Fruit fly (Drosophila melanogaster) whole organism, embryonic: ENCODE measurements around the gene CG10943.
A peak's percentile ranks its signal among the peaks of the same experiment; 100 is the strongest.

Experiments used
- B-H2 ChIP-seq: fragments of 200-800 bp; sonication (Bioruptor generic); optimal IDR thresholded peaks from 2 replicates; lab custom pipeline; 2018; ENCODE audit warnings: missing biosample characterization, mild to moderate bottlenecking, missing genetic modification characterization
- BEAF-32 ChIP-seq: fragments of 200-800 bp; sonication (Bioruptor generic); optimal IDR thresholded peaks from 3 replicates; lab custom pipeline; 2017; ENCODE audit warnings: missing biosample characterization, missing genetic modification characterization, mild to moderate bottlenecking, moderate library complexity, missing genetic modification reagents
- CG10209 ChIP-seq: fragments of 200-800 bp; sonication (Bioruptor generic); optimal IDR thresholded peaks from 3 replicates; lab custom pipeline; 2017; ENCODE audit warnings: missing biosample characterization, mild to moderate bottlenecking, missing genetic modification characterization, missing genetic modification reagents
- CG11695 ChIP-seq: fragments of 200-800 bp; sonication (Bioruptor generic); IDR thresholded peaks from 3 replicates; pipeline ENCODE4 v1.3.6; 2022; ENCODE audit warnings: missing biosample characterization, missing genetic modification characterization
- CG1233 ChIP-seq: fragments of 200-800 bp; sonication (Bioruptor generic); optimal IDR thresholded peaks from 4 replicates; lab custom pipeline; 2018; ENCODE audit warnings: missing biosample characterization, mild to moderate bottlenecking, missing genetic modification characterization
- CG12391 ChIP-seq: fragments of 200-800 bp; sonication (Bioruptor generic); optimal IDR thresholded peaks from 3 replicates; lab custom pipeline; 2018; ENCODE audit warnings: missing biosample characterization, mild to moderate bottlenecking, missing genetic modification characterization, moderate library complexity
- CG12769 ChIP-seq: fragments of 200-800 bp; sonication (Bioruptor generic); optimal IDR thresholded peaks from 2 replicates; lab custom pipeline; 2019; ENCODE audit warnings: missing biosample characterization, mild to moderate bottlenecking, missing genetic modification characterization, moderate library complexity
- CG14050 ChIP-seq: fragments of 200-800 bp; sonication (Bioruptor generic); IDR thresholded peaks from 3 replicates; pipeline ENCODE4 v1.3.6; 2022; ENCODE audit warnings: missing biosample characterization, missing genetic modification characterization
- CG14860 ChIP-seq: fragments of 200-800 bp; sonication (Bioruptor generic); IDR thresholded peaks from 3 replicates; pipeline ENCODE4 v1.3.6; 2022; ENCODE audit warnings: missing biosample characterization, missing genetic modification characterization; ENCODE audit not compliant: partially characterized antibody
- CG15601 ChIP-seq: fragments of 200-800 bp; sonication (Bioruptor generic); optimal IDR thresholded peaks from 3 replicates; lab custom pipeline; 2019; ENCODE audit warnings: missing biosample characterization, mild to moderate bottlenecking, missing genetic modification characterization, moderate library complexity
- CG17328 ChIP-seq: fragments of 200-800 bp; sonication (Bioruptor generic); IDR thresholded peaks from 2 replicates; pipeline ENCODE4 v1.3.6; 2022; ENCODE audit warnings: missing biosample characterization, missing genetic modification characterization
- CG17568 ChIP-seq: fragments of 200-800 bp; sonication (Bioruptor generic); optimal IDR thresholded peaks from 2 replicates; lab custom pipeline; 2018; ENCODE audit warnings: missing biosample characterization, mild to moderate bottlenecking, missing genetic modification characterization, moderate library complexity
- CG2202 ChIP-seq: fragments of 200-800 bp; sonication (Bioruptor generic); optimal IDR thresholded peaks from 2 replicates; lab custom pipeline; 2018; ENCODE audit warnings: missing biosample characterization, mild to moderate bottlenecking, missing genetic modification characterization
- CG2875 ChIP-seq: fragments of 200-800 bp; sonication (Bioruptor generic); optimal IDR thresholded peaks from 2 replicates; lab custom pipeline; 2017; ENCODE audit warnings: missing biosample characterization, mild to moderate bottlenecking, missing genetic modification characterization, missing genetic modification reagents
- CG32772 ChIP-seq: fragments of 200-800 bp; sonication (Bioruptor generic); IDR thresholded peaks from 2 replicates; pipeline ENCODE4 v1.3.6; 2022; ENCODE audit warnings: missing biosample characterization, missing genetic modification characterization
- CG33213 ChIP-seq: fragments of 200-800 bp; sonication (Bioruptor generic); optimal IDR thresholded peaks from 3 replicates; lab custom pipeline; 2016; ENCODE audit warnings: missing biosample characterization, missing genetic modification characterization
- CG6689 ChIP-seq: fragments of 200-800 bp; sonication (Bioruptor generic); IDR thresholded peaks from 2 replicates; pipeline ENCODE4 v1.3.6; 2022; ENCODE audit warnings: missing biosample characterization, missing genetic modification characterization
- CG8290 ChIP-seq, 3 experiments: fragments of 200-800 bp; sonication (Bioruptor generic); optimal IDR thresholded peaks; 2 replicates each; lab custom pipeline; 2016 to 2019; ENCODE audit warnings: missing biosample characterization in 3 of 3, missing genetic modification characterization in 3 of 3, mild to moderate bottlenecking in 2 of 3, moderate library complexity in 1 of 3
- CG9215 ChIP-seq: fragments of 200-800 bp; sonication (Bioruptor generic); IDR thresholded peaks from 2 replicates; pipeline ENCODE4 v1.3.6; 2022; ENCODE audit warnings: missing biosample characterization, missing genetic modification characterization
- CG9876 ChIP-seq: fragments of 200-800 bp; sonication (Bioruptor generic); optimal IDR thresholded peaks from 2 replicates; lab custom pipeline; 2016; ENCODE audit warnings: missing biosample characterization, missing genetic modification characterization
- D19B ChIP-seq: fragments of 200-800 bp; sonication (Bioruptor generic); optimal IDR thresholded peaks from 2 replicates; lab custom pipeline; 2017; ENCODE audit warnings: missing biosample characterization, mild to moderate bottlenecking, missing genetic modification characterization
- Dll ChIP-seq: fragments of 200-800 bp; sonication (Bioruptor generic); IDR thresholded peaks from 4 replicates; pipeline ENCODE4 v1.3.6; 2022; ENCODE audit warnings: missing biosample characterization, missing genetic modification characterization; ENCODE audit not compliant: partially characterized antibody
- HLH4C ChIP-seq: fragments of 200-800 bp; sonication (Bioruptor generic); IDR thresholded peaks from 3 replicates; pipeline ENCODE4 v1.3.6; 2022; ENCODE audit warnings: missing biosample characterization, missing genetic modification characterization; ENCODE audit not compliant: partially characterized antibody
- HmgZ ChIP-seq: fragments of 200-800 bp; sonication (Bioruptor generic); optimal IDR thresholded peaks from 2 replicates; lab custom pipeline; 2018; ENCODE audit warnings: missing biosample characterization, mild to moderate bottlenecking, missing genetic modification characterization
- Lim3 ChIP-seq: fragments of 200-800 bp; sonication (Bioruptor generic); IDR thresholded peaks from 2 replicates; pipeline ENCODE4 v1.3.6; 2022; ENCODE audit warnings: missing biosample characterization, missing genetic modification characterization
- Neu2 ChIP-seq: fragments of 200-800 bp; sonication (Bioruptor generic); optimal IDR thresholded peaks from 3 replicates; lab custom pipeline; 2016; ENCODE audit warnings: missing biosample characterization, missing genetic modification characterization, borderline replicate concordance
- Nf-YB ChIP-seq: fragments of 200-800 bp; sonication (Bioruptor generic); optimal IDR thresholded peaks from 3 replicates; lab custom pipeline; 2019; ENCODE audit warnings: missing biosample characterization, mild to moderate bottlenecking, missing genetic modification characterization, moderate library complexity
- Oaz ChIP-seq: fragments of 200-800 bp; sonication (Bioruptor generic); IDR thresholded peaks from 2 replicates; pipeline ENCODE4 v1.3.6; 2022; ENCODE audit warnings: missing biosample characterization, missing genetic modification characterization
- Oli ChIP-seq: fragments of 200-800 bp; sonication (Bioruptor generic); optimal IDR thresholded peaks from 2 replicates; lab custom pipeline; 2018; ENCODE audit warnings: missing biosample characterization, mild to moderate bottlenecking, missing genetic modification characterization, moderate library complexity
- Xrp1 ChIP-seq: fragments of 200-800 bp; sonication (Bioruptor generic); IDR thresholded peaks from 2 replicates; pipeline ENCODE4 v1.3.6; 2022; ENCODE audit warnings: missing biosample characterization, missing genetic modification characterization
- amos ChIP-seq: fragments of 200-800 bp; sonication (Bioruptor generic); IDR thresholded peaks from 2 replicates; pipeline ENCODE4 v1.3.6; 2022; ENCODE audit warnings: missing biosample characterization, missing genetic modification characterization; ENCODE audit not compliant: partially characterized antibody
- ap ChIP-seq: fragments of 200-800 bp; sonication (Bioruptor generic); IDR thresholded peaks from 2 replicates; pipeline ENCODE4 v1.3.6; 2022; ENCODE audit warnings: missing biosample characterization, missing genetic modification characterization
- bab2 ChIP-seq: fragments of 200-800 bp; sonication (Bioruptor generic); optimal IDR thresholded peaks from 2 replicates; lab custom pipeline; 2016; ENCODE audit warnings: missing biosample characterization, missing genetic modification characterization
- bbx ChIP-seq: fragments of 200-800 bp; sonication (Bioruptor generic); IDR thresholded peaks from 2 replicates; pipeline ENCODE4 v1.3.6; 2022; ENCODE audit warnings: missing biosample characterization, missing genetic modification characterization; ENCODE audit not compliant: partially characterized antibody
- bcd ChIP-seq: fragments of 200-800 bp; sonication (Bioruptor generic); optimal IDR thresholded peaks from 2 replicates; lab custom pipeline; 2017; ENCODE audit warnings: missing biosample characterization, mild to moderate bottlenecking, missing genetic modification characterization
- btn ChIP-seq: fragments of 200-800 bp; sonication (Bioruptor generic); optimal IDR thresholded peaks from 2 replicates; lab custom pipeline; 2016; ENCODE audit warnings: missing biosample characterization, missing genetic modification characterization
- ems ChIP-seq: fragments of 200-800 bp; sonication (Bioruptor generic); optimal IDR thresholded peaks from 3 replicates; lab custom pipeline; 2016; ENCODE audit warnings: missing biosample characterization, missing genetic modification characterization
- hkb ChIP-seq, 2 experiments: fragments of 200-800 bp in 1 of 2; fragments of >200 bp in 1 of 2; sonication (Bioruptor generic) in 1 of 2; IDR thresholded peaks in 1 of 2; optimal IDR thresholded peaks in 1 of 2; 2 replicates each; pipeline versions ENCODE4 v1.3.6 to Lab custom; 2017 to 2022; ENCODE audit warnings: missing biosample characterization in 1 of 2, missing genetic modification characterization in 1 of 2
- lab ChIP-seq: fragments of 200-800 bp; sonication (Bioruptor generic); optimal IDR thresholded peaks from 3 replicates; lab custom pipeline; 2017; ENCODE audit warnings: missing biosample characterization, missing genetic modification characterization, mild to moderate bottlenecking, moderate library complexity, missing genetic modification reagents
- odd ChIP-seq: fragments of 200-800 bp; sonication (Bioruptor generic); optimal IDR thresholded peaks from 2 replicates; lab custom pipeline; 2017; ENCODE audit warnings: missing biosample characterization, mild to moderate bottlenecking, missing genetic modification characterization
- org-1 ChIP-seq: fragments of 200-800 bp; sonication (Bioruptor generic); optimal IDR thresholded peaks from 2 replicates; lab custom pipeline; 2017; ENCODE audit warnings: missing biosample characterization, missing genetic modification characterization
- pb ChIP-seq: fragments of 200-800 bp; sonication (Bioruptor generic); optimal IDR thresholded peaks from 3 replicates; lab custom pipeline; 2016; ENCODE audit warnings: missing biosample characterization, missing genetic modification characterization
- sd ChIP-seq: fragments of 200-800 bp; sonication (Bioruptor generic); optimal IDR thresholded peaks from 3 replicates; lab custom pipeline; 2018; ENCODE audit warnings: missing biosample characterization, mild to moderate bottlenecking, missing genetic modification characterization, moderate library complexity
- sima ChIP-seq: fragments of 200-800 bp; sonication (Bioruptor generic); optimal IDR thresholded peaks from 2 replicates; lab custom pipeline; 2016; ENCODE audit warnings: missing biosample characterization, missing genetic modification characterization
- tap ChIP-seq: fragments of 200-800 bp; optimal IDR thresholded peaks from 3 replicates; lab custom pipeline; 2019; ENCODE audit warnings: missing biosample characterization, mild to moderate bottlenecking, missing genetic modification characterization, moderate library complexity
- ttk ChIP-seq: fragments of 200-800 bp; sonication (Bioruptor generic); IDR thresholded peaks from 2 replicates; pipeline ENCODE4 v2.1.2; 2022; ENCODE audit warnings: missing biosample characterization, missing genetic modification characterization
- vvl ChIP-seq: fragments of 200-800 bp; sonication (Bioruptor generic); IDR thresholded peaks from 2 replicates; pipeline ENCODE4 v1.3.6; 2022; ENCODE audit warnings: missing biosample characterization, missing genetic modification characterization

Gene CG10943

dm6 chr3L:12831290-12831952, 31.3 kb downstream of the CG10943 start (continued):
- no peak for TF ChIP-seq CG9215 (GFP tag; lab: Robert Waterston, UW)
- TF ChIP-seq tap (tag; lab: Kevin White, UChicago), result peak; percentile 7
- TF ChIP-seq BEAF-32, result no peak
- TF ChIP-seq ap (GFP tag; lab: Robert Waterston, UW), result no peak
- TF ChIP-seq CG6689 (GFP tag; lab: Robert Waterston, UW), result no peak; the same call in 1 of the 2 replicates
- TF ChIP-seq org-1 (GFP tag; lab: Kevin White, UChicago), result peak; percentile 36
- TF ChIP-seq hkb (optimal IDR thresholded peaks at IDR 0.05; lab: Kevin White, UChicago), result no peak
- peak; percentile 57 for TF ChIP-seq hkb (GFP tag; IDR thresholded peaks at IDR 0.05; lab: Robert Waterston, UW)
- no peak for TF ChIP-seq amos
- TF ChIP-seq Dll (GFP tag; lab: Robert Waterston, UW), result no peak
- peak; percentile 6 for TF ChIP-seq D19B (GFP tag; lab: Kevin White, UChicago)
- TF ChIP-seq bcd, result peak; percentile 48

DNA sequence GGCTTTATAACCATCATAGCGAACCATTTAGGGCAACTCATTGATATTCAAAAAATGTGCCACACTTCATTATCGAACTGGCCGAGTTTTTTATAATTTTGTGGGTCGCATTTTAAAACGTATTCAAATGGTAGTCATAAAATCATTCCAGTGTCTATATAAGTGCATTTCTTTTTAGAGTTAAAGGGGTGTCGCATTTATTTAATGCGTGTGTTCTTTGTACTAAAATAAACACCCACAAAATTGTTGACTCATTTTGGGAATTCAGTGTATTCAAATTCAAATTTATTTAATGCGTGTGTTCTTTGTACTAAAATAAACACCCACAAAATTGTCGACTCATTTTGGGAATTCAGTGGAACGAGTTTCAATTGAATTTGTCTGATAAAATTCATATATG, 32.3 kb downstream of the CG10943 start:
- TF ChIP-seq CG17568 (peak; percentile 54), CG2202 (tag; lab: Kevin White, UChicago) (peak; percentile 4), CG15601 (tag; lab: Kevin White, UChicago) (peak; percentile 26), B-H2 (no peak), CG8290 (GFP tag; optimal IDR thresholded peaks at IDR 0.05; lab: Kevin White, UChicago) (no peak), CG8290 (tag; optimal IDR thresholded peaks at IDR 0.05; lab: Kevin White, UChicago) (peak in 1 of 2 experiments; percentile 45), Oaz (GFP tag; lab: Robert Waterston, UW) (no peak), CG10209 (GFP tag; lab: Kevin White, UChicago) (peak; percentile 17), bab2 (GFP tag; lab: Kevin White, UChicago) (peak; percentile 28), Xrp1 (GFP tag; lab: Robert Waterston, UW) (peak; percentile 51; the same call in 1 of the 2 replicates), Nf-YB (GFP tag; lab: Kevin White, UChicago) (peak; percentile 1), Oli (tag; lab: Kevin White, UChicago) (peak; percentile 2), CG33213 (GFP tag; lab: Kevin White, UChicago) (no peak), CG14860 (no peak), odd (GFP tag; lab: Kevin White, UChicago) (peak; percentile 18), HmgZ (tag; lab: Kevin White, UChicago) (no peak), CG9876 (GFP tag; lab: Kevin White, UChicago) (no peak), CG14050 (GFP tag; lab: Robert Waterston, UW) (no peak), Lim3 (GFP tag; lab: Robert Waterston, UW) (no peak), HLH4C (GFP tag; lab: Robert Waterston, UW) (no peak), vvl (GFP tag; lab: Robert Waterston, UW) (peak; percentile 52; the same call in 1 of the 2 replicates), bbx (GFP tag; lab: Robert Waterston, UW) (no peak), Neu2 (GFP tag; lab: Kevin White, UChicago) (no peak), CG12391 (tag; lab: Kevin White, UChicago) (peak; percentile 4), ems (GFP tag; lab: Kevin White, UChicago) (no peak), amos (no peak), ttk (GFP tag; lab: Robert Waterston, UW) (no peak), CG1233 (GFP tag; lab: Kevin White, UChicago) (peak; percentile 17), CG17328 (GFP tag; lab: Robert Waterston, UW) (0 out of 2 replicates have a peak, but pooled peaks have one; percentile 16), sd (peak; percentile 72), btn (GFP tag; lab: Kevin White, UChicago) (no peak), pb (GFP tag; lab: Kevin White, UChicago) (no peak), sima (no peak), CG32772 (GFP tag; lab: Robert Waterston, UW) (no peak), lab (GFP tag; lab: Kevin White, UChicago) (no peak), CG2875 (GFP tag; lab: Kevin White, UChicago) (peak; percentile 10), CG12769 (tag; lab: Kevin White, UChicago) (peak; percentile 16), CG11695 (GFP tag; lab: Robert Waterston, UW) (no peak)
